Fruit fly (Drosophila melanogaster) S2 (cell line): ENCODE data around the gene Spp.

Source experiments
- CG8478 ChIP-seq: fragments of >200 bp; optimal IDR thresholded peaks from 2 replicates; lab custom pipeline; 2018
- CTCF ChIP-seq, 2 experiments: fragments of >200 bp; optimal IDR thresholded peaks; 2 replicates each; lab custom pipeline; 2018

DNA sequence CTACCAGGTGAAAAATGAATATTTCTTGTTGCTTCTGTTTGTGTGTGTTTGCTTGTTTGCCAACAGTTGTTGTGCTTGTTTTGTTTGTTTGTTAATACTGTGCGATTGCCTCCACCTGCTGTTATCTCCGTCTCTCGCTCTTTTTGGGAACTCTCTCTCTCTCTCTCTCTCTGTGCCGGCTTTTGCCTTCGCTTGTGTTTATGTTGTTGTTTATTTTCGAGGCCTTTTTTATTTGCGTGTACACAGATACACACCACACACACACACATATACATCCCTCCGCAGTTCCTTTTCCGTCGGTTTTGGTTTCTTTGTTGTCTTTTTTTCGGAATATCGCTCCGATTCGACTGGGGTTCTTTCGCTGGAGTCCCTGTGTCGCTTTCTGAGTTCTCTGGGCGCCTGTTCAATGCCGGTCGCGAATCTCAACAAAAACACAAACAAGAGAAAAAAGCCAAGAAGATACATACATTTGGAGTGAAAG is 33.9 kb downstream of the Spp start:
- TF ChIP-seq CTCF (optimal IDR thresholded peaks at IDR 0.05; lab: Kevin White, UChicago) (no peak), CG8478 (lab: Kevin White, UChicago) (no peak)
